Worm (Caenorhabditis elegans) whole organism, mixed stage, embryonic: ENCODE data around the gene fbxl-5.

Experiments used
- M03D4.4 ChIP-seq: sonication (generic microtip); optimal IDR thresholded peaks from 2 replicates; lab custom pipeline; 2017; ENCODE audit warnings: mild to moderate bottlenecking, missing genetic modification characterization, missing compliant biosample characterization
- blmp-1 ChIP-seq: fragments of 150-350 bp; optimal IDR thresholded peaks from 2 replicates; lab custom pipeline; 2014; ENCODE audit warnings: missing biosample characterization, missing genetic modification characterization
- ceh-39 ChIP-seq: fragments of 150-350 bp; optimal IDR thresholded peaks from 2 replicates; lab custom pipeline; 2014; ENCODE audit warnings: missing biosample characterization, missing genetic modification characterization
- ceh-43 ChIP-seq: fragments of 200-800 bp; sonication (Bioruptor generic); optimal IDR thresholded peaks from 2 replicates; lab custom pipeline; 2018; ENCODE audit warnings: mild to moderate bottlenecking, missing genetic modification characterization, moderate library complexity, missing compliant biosample characterization
- ceh-83 ChIP-seq: fragments of 200-800 bp; sonication (Bioruptor generic); optimal IDR thresholded peaks from 2 replicates; lab custom pipeline; 2018; ENCODE audit warnings: mild to moderate bottlenecking, missing genetic modification characterization, missing compliant biosample characterization
- ces-1 ChIP-seq: fragments of 150-350 bp; optimal IDR thresholded peaks from 2 replicates; lab custom pipeline; 2014; ENCODE audit warnings: missing biosample characterization, missing genetic modification reagents, missing genetic modification characterization
- cnd-1 ChIP-seq: fragments of 200-800 bp; sonication (Bioruptor generic); optimal IDR thresholded peaks from 2 replicates; lab custom pipeline; 2018; ENCODE audit warnings: mild to moderate bottlenecking, missing genetic modification characterization, missing compliant biosample characterization
- elt-1 ChIP-seq: sonication (generic microtip); optimal IDR thresholded peaks from 2 replicates; lab custom pipeline; 2017; ENCODE audit warnings: missing genetic modification characterization, mild to moderate bottlenecking, missing compliant biosample characterization, antibody characterized with exemption, moderate library complexity, borderline replicate concordance; ENCODE audit not compliant: insufficient read depth
- elt-3 ChIP-seq: fragments of 150-350 bp; optimal IDR thresholded peaks from 2 replicates; lab custom pipeline; 2014; ENCODE audit warnings: missing biosample characterization, missing genetic modification characterization
- flh-1 ChIP-seq: fragments of 200-800 bp; sonication (Bioruptor generic); optimal IDR thresholded peaks from 2 replicates; lab custom pipeline; 2018; ENCODE audit warnings: mild to moderate bottlenecking, missing genetic modification characterization, moderate library complexity, missing compliant biosample characterization
- ham-2 ChIP-seq: fragments of 200-800 bp; sonication (Bioruptor generic); optimal IDR thresholded peaks from 2 replicates; lab custom pipeline; 2018; ENCODE audit warnings: mild to moderate bottlenecking, missing genetic modification characterization, missing compliant biosample characterization
- lin-13 ChIP-seq: fragments of 150-350 bp; optimal IDR thresholded peaks from 2 replicates; lab custom pipeline; 2014; ENCODE audit warnings: missing biosample characterization, missing genetic modification characterization
- lin-32 ChIP-seq: fragments of 200-800 bp; sonication (Bioruptor generic); optimal IDR thresholded peaks from 2 replicates; lab custom pipeline; 2018; ENCODE audit warnings: mild to moderate bottlenecking, missing genetic modification characterization, missing compliant biosample characterization
- lsy-2 ChIP-seq: fragments of 150-350 bp; optimal IDR thresholded peaks from 2 replicates; lab custom pipeline; 2014; ENCODE audit warnings: missing biosample characterization, missing genetic modification characterization
- mab-5 ChIP-seq: fragments of 150-350 bp; optimal IDR thresholded peaks from 2 replicates; lab custom pipeline; 2014; ENCODE audit warnings: missing biosample characterization, missing genetic modification characterization
- mep-1 ChIP-seq: fragments of 150-350 bp; optimal IDR thresholded peaks from 2 replicates; lab custom pipeline; 2017; ENCODE audit warnings: missing biosample characterization, missing genetic modification reagents, missing genetic modification characterization, inconsistent platforms
- mls-2 ChIP-seq: sonication (generic microtip); optimal IDR thresholded peaks from 2 replicates; lab custom pipeline; 2016; ENCODE audit warnings: mild to moderate bottlenecking, missing genetic modification characterization, moderate library complexity, missing compliant biosample characterization
- nhr-2 ChIP-seq: fragments of 150-350 bp; optimal IDR thresholded peaks from 2 replicates; lab custom pipeline; 2014; ENCODE audit warnings: missing biosample characterization, missing genetic modification characterization
- nhr-237 ChIP-seq: fragments of 150-350 bp; optimal IDR thresholded peaks from 2 replicates; lab custom pipeline; 2014; ENCODE audit warnings: missing biosample characterization, missing genetic modification characterization
- nhr-28 ChIP-seq: fragments of 150-350 bp; optimal IDR thresholded peaks from 2 replicates; lab custom pipeline; 2014; ENCODE audit warnings: missing biosample characterization, missing genetic modification characterization
- nhr-76 ChIP-seq: sonication (generic microtip); optimal IDR thresholded peaks from 2 replicates; lab custom pipeline; 2017; ENCODE audit warnings: missing biosample characterization, missing genetic modification characterization
- pha-4 ChIP-seq: fragments of 150-350 bp; optimal IDR thresholded peaks from 2 replicates; lab custom pipeline; 2018; ENCODE audit warnings: missing biosample characterization, missing genetic modification reagents, missing genetic modification characterization
- snpc-4 ChIP-seq: fragments of 150-350 bp; optimal IDR thresholded peaks from 2 replicates; lab custom pipeline; 2014; ENCODE audit warnings: missing biosample characterization, missing genetic modification characterization
- sptf-1 ChIP-seq: sonication (generic microtip); optimal IDR thresholded peaks from 2 replicates; lab custom pipeline; 2017; ENCODE audit warnings: mild to moderate bottlenecking, missing genetic modification characterization, moderate library complexity, missing compliant biosample characterization
- tbx-8 ChIP-seq: fragments of 200-800 bp; sonication (Bioruptor generic); optimal IDR thresholded peaks from 2 replicates; lab custom pipeline; 2018; ENCODE audit warnings: mild to moderate bottlenecking, missing genetic modification characterization, moderate library complexity, missing compliant biosample characterization
- unc-120 ChIP-seq: sonication (generic microtip); optimal IDR thresholded peaks from 2 replicates; lab custom pipeline; 2017; ENCODE audit warnings: missing genetic modification characterization, missing compliant biosample characterization; ENCODE audit not compliant: poor library complexity, severe bottlenecking
- unc-39 ChIP-seq: fragments of 150-350 bp; optimal IDR thresholded peaks from 2 replicates; lab custom pipeline; 2014; ENCODE audit warnings: missing biosample characterization, missing genetic modification characterization
- unc-62 ChIP-seq: fragments of 150-350 bp; optimal IDR thresholded peaks from 2 replicates; lab custom pipeline; 2014; ENCODE audit warnings: missing biosample characterization, missing genetic modification reagents, missing genetic modification characterization
- zip-8 ChIP-seq: fragments of 150-350 bp; optimal IDR thresholded peaks from 2 replicates; lab custom pipeline; 2014; ENCODE audit warnings: missing biosample characterization, missing genetic modification characterization
- ztf-11 ChIP-seq: fragments of 150-350 bp; optimal IDR thresholded peaks from 2 replicates; lab custom pipeline; 2014; ENCODE audit warnings: missing biosample characterization, missing genetic modification characterization

The fbxl-5 gene

ce11 chrV:7760174-7760573, 17.5 kb downstream of the fbxl-5 start, which contains the start of gene hint-3:
hint-3 (plus strand) TSS chrV:7760474.
- no peak for TF ChIP-seq elt-1 (tag; lab: Kevin White, UChicago)
- TF ChIP-seq tbx-8, result no peak
- TF ChIP-seq lin-32 (GFP tag; lab: Kevin White, UChicago), result no peak
- no peak for TF ChIP-seq ces-1 (GFP tag; lab: Kevin White, UChicago)
- no peak for TF ChIP-seq zip-8 (tag; lab: Kevin White, UChicago)
- TF ChIP-seq M03D4.4 (tag; lab: Kevin White, UChicago), result no peak
- TF ChIP-seq ztf-11, result no peak
- no peak for TF ChIP-seq flh-1 (GFP tag; lab: Kevin White, UChicago)
- TF ChIP-seq nhr-28 (tag; lab: Kevin White, UChicago), result no peak

ce11 chrV:7761906-7762305, 19.2 kb downstream of the fbxl-5 start:
- TF ChIP-seq unc-39 (no peak), unc-62 (no peak), ceh-43 (GFP tag; lab: Kevin White, UChicago) (no peak), lsy-2 (tag; lab: Kevin White, UChicago) (no peak), elt-3 (no peak), unc-120 (no peak), snpc-4 (tag; lab: Kevin White, UChicago) (no peak), nhr-237 (tag; lab: Kevin White, UChicago) (no peak), cnd-1 (tag; lab: Kevin White, UChicago) (no peak), nhr-2 (tag; lab: Kevin White, UChicago) (no peak), flh-1 (GFP tag; lab: Kevin White, UChicago) (no peak), zip-8 (tag; lab: Kevin White, UChicago) (no peak), mls-2 (tag; lab: Kevin White, UChicago) (no peak), ham-2 (GFP tag; lab: Kevin White, UChicago) (no peak)
- TF ChIP-seq, all 35 proteins: peak for 0

- no peak for TF ChIP-seq elt-1 (tag; lab: Kevin White, UChicago)
- TF ChIP-seq nhr-28 (tag; lab: Kevin White, UChicago), result no peak
- TF ChIP-seq flh-1 (GFP tag; lab: Kevin White, UChicago), result no peak
- no peak for TF ChIP-seq mep-1 (tag; lab: Kevin White, UChicago)
These were observed 28.3 kb downstream of the fbxl-5 start, which contains the start of gene frpr-3 for ce11 chrV:7770961-7771360. frpr-3 (plus strand) TSS chrV:7771261.

- TF ChIP-seq nhr-237 (tag; lab: Kevin White, UChicago), result no peak
- no peak for TF ChIP-seq mab-5 (tag; lab: Kevin White, UChicago)
- TF ChIP-seq mls-2 (tag; lab: Kevin White, UChicago), result no peak
- no peak for TF ChIP-seq ztf-11
- TF ChIP-seq nhr-2 (tag; lab: Kevin White, UChicago), result no peak
- TF ChIP-seq ceh-83 (GFP tag; lab: Kevin White, UChicago), result no peak
- no peak for TF ChIP-seq lin-13 (tag; lab: Kevin White, UChicago)
- TF ChIP-seq unc-62, result no peak
- no peak for TF ChIP-seq ces-1 (GFP tag; lab: Kevin White, UChicago)
- TF ChIP-seq pha-4, result no peak
- TF ChIP-seq nhr-28 (tag; lab: Kevin White, UChicago), result no peak
- TF ChIP-seq flh-1 (GFP tag; lab: Kevin White, UChicago), result no peak
- TF ChIP-seq sptf-1 (tag; lab: Kevin White, UChicago), result no peak
- TF ChIP-seq unc-39, result no peak
- no peak for TF ChIP-seq lsy-2 (tag; lab: Kevin White, UChicago)
- TF ChIP-seq cnd-1 (tag; lab: Kevin White, UChicago), result no peak
- TF ChIP-seq, all 35 proteins: peak for 0
These were observed 30.9 kb downstream of the fbxl-5 start for ce11 chrV:7773647-7774046.

ce11 chrV:7774143-7774595, 31.5 kb downstream of the fbxl-5 start, which contains the start of gene grl-10:
grl-10 (plus strand) TSS chrV:7774545.
- TF ChIP-seq ceh-39 (no peak), tbx-8 (no peak), nhr-76 (tag; lab: Kevin White, UChicago) (no peak), elt-1 (tag; lab: Kevin White, UChicago) (peak; percentile 70), blmp-1 (tag; lab: Kevin White, UChicago) (no peak), nhr-237 (tag; lab: Kevin White, UChicago) (no peak), ces-1 (GFP tag; lab: Kevin White, UChicago) (no peak), lsy-2 (tag; lab: Kevin White, UChicago) (no peak), sptf-1 (tag; lab: Kevin White, UChicago) (no peak), nhr-28 (tag; lab: Kevin White, UChicago) (no peak), flh-1 (GFP tag; lab: Kevin White, UChicago) (no peak), ham-2 (GFP tag; lab: Kevin White, UChicago) (peak; percentile 28)
